Fruit fly (Drosophila melanogaster): ENCODE results near the gene pix.

dm6 chr3L:8996173-8996767 is 21.7 kb upstream of the pix start:
- TF ChIP-seq CG6792 (GFP tag; optimal IDR thresholded peaks at IDR 0.05) (peak; percentile 89), Met (GFP tag; optimal IDR thresholded peaks at IDR 0.05) (no peak), Blimp-1 (GFP tag; optimal IDR thresholded peaks at IDR 0.05) (peak; percentile 59), Eip78C (GFP tag) (peak; percentile 97), CG16779 (tag; optimal IDR thresholded peaks at IDR 0.05) (no peak), CG6808 (GFP tag; optimal IDR thresholded peaks at IDR 0.05) (no peak), pdm3 (GFP tag; optimal IDR thresholded peaks at IDR 0.05) (peak; percentile 91), Lpt (GFP tag; optimal IDR thresholded peaks at IDR 0.05) (peak; percentile 91), Gug (GFP tag; IDR thresholded peaks at IDR 0.05) (peak; percentile 86)
